Worm (Caenorhabditis elegans): ENCODE data around the gene gur-4.

DNA sequence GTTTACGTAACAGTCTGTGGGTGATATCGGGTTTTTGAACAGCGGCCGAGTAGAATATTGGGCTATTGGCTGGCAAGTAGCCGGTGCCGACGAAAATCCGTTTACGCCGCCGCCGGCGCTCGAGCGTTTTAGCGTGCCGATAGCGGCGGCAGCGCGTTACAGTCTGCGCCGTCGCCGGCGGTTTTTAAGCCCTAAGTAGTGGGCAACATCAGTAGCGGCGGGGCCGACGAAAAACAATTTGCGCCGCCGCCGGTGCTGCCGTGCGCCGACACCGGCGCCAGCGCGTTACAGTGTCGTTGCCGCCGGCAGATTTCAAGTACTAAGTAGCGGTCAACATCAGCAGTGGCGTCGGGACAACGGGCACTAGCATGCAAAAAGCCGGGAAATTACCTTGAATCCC lies 8.7 kb upstream of the gur-4 start:
- TF ChIP-seq snpc-3.4 (tag; optimal IDR thresholded peaks at IDR 0.05): no peak
- no peak for TF ChIP-seq unc-62 (GFP tag; optimal IDR thresholded peaks at IDR 0.05)
- TF ChIP-seq rcor-1 (GFP tag; IDR thresholded peaks at IDR 0.05): no peak
- TF ChIP-seq let-526 (GFP tag; IDR thresholded peaks at IDR 0.05): no peak

All from whole organism, young adult.